Worm (Caenorhabditis elegans) whole organism, L3 larva: ENCODE data around the gene rpt-2.
A peak's percentile ranks its signal among the peaks of the same experiment; 100 is the strongest.

Source experiments
- aly-2 ChIP-seq: fragments of 150-350 bp; optimal IDR thresholded peaks from 2 replicates; lab custom pipeline; 2014; ENCODE audit warnings: missing biosample characterization, missing genetic modification characterization
- ama-1 ChIP-seq: fragments of 150-350 bp; optimal IDR thresholded peaks from 2 replicates; lab custom pipeline; 2018
- ceh-16 ChIP-seq: sonication (generic microtip); optimal IDR thresholded peaks from 2 replicates; lab custom pipeline; 2017; ENCODE audit warnings: missing biosample characterization, missing genetic modification characterization
- ceh-28 ChIP-seq: fragments of 150-350 bp; optimal IDR thresholded peaks from 2 replicates; lab custom pipeline; 2014; ENCODE audit warnings: missing biosample characterization, missing genetic modification reagents, missing genetic modification characterization
- egl-27 ChIP-seq: sonication (generic microtip); optimal IDR thresholded peaks from 4 replicates; lab custom pipeline; 2017; ENCODE audit warnings: missing biosample characterization, missing genetic modification reagents, missing genetic modification characterization
- egl-5 ChIP-seq: fragments of 150-350 bp; optimal IDR thresholded peaks from 2 replicates; lab custom pipeline; 2017; ENCODE audit warnings: missing biosample characterization, missing genetic modification reagents, missing genetic modification characterization, inconsistent platforms
- elt-1 ChIP-seq: fragments of 150-350 bp; optimal IDR thresholded peaks from 2 replicates; lab custom pipeline; 2014; ENCODE audit warnings: missing biosample characterization, missing genetic modification characterization
- elt-2 ChIP-seq: sonication (generic microtip); optimal IDR thresholded peaks from 2 replicates; lab custom pipeline; 2016; ENCODE audit warnings: missing genetic modification reagents, mild to moderate bottlenecking, missing genetic modification characterization, missing compliant biosample characterization
- elt-3 ChIP-seq, 3 experiments: fragments of 150-350 bp in 1 of 3; sonication (generic microtip) in 2 of 3; optimal IDR thresholded peaks; 2 replicates in 2 of 3; 4 replicates in 1 of 3; lab custom pipeline; 2014 to 2017; ENCODE audit warnings: missing biosample characterization in 3 of 3, missing genetic modification characterization in 3 of 3
- fkh-10 ChIP-seq: sonication (generic microtip); optimal IDR thresholded peaks from 2 replicates; lab custom pipeline; 2017; ENCODE audit warnings: missing biosample characterization, missing genetic modification reagents, missing genetic modification characterization
- hmg-11 ChIP-seq: sonication (generic microtip); optimal IDR thresholded peaks from 2 replicates; lab custom pipeline; 2016; ENCODE audit warnings: missing genetic modification characterization, missing compliant biosample characterization
- lin-15B ChIP-seq: fragments of 150-350 bp; optimal IDR thresholded peaks from 2 replicates; lab custom pipeline; 2014; ENCODE audit warnings: missing biosample characterization, missing genetic modification characterization
- lin-39 ChIP-seq: fragments of 150-350 bp; optimal IDR thresholded peaks from 2 replicates; lab custom pipeline; 2018; ENCODE audit warnings: missing biosample characterization, missing genetic modification reagents, missing genetic modification characterization
- lsy-12 ChIP-seq: sonication (generic microtip); optimal IDR thresholded peaks from 2 replicates; lab custom pipeline; 2016; ENCODE audit warnings: mild to moderate bottlenecking, missing genetic modification characterization, missing compliant biosample characterization
- mdl-1 ChIP-seq: fragments of 150-350 bp; optimal IDR thresholded peaks from 2 replicates; lab custom pipeline; 2014; ENCODE audit warnings: missing biosample characterization, missing genetic modification characterization
- mml-1 ChIP-seq: fragments of 150-350 bp; sonication (generic microtip); optimal IDR thresholded peaks from 3 replicates; lab custom pipeline; 2014; ENCODE audit warnings: missing biosample characterization, missing genetic modification characterization
- nfya-1 ChIP-seq: sonication (generic microtip); optimal IDR thresholded peaks from 2 replicates; lab custom pipeline; 2017; ENCODE audit warnings: missing genetic modification characterization, mild to moderate bottlenecking, missing compliant biosample characterization, antibody characterized with exemption, moderate library complexity; ENCODE audit not compliant: insufficient read depth
- nhr-11 ChIP-seq: fragments of 150-350 bp; optimal IDR thresholded peaks from 2 replicates; lab custom pipeline; 2014; ENCODE audit warnings: missing biosample characterization, missing genetic modification characterization
- nhr-25 ChIP-seq: sonication (generic microtip); optimal IDR thresholded peaks from 2 replicates; lab custom pipeline; 2017; ENCODE audit warnings: missing biosample characterization, missing genetic modification characterization
- nhr-28 ChIP-seq: fragments of 150-350 bp; optimal IDR thresholded peaks from 2 replicates; lab custom pipeline; 2014; ENCODE audit warnings: missing biosample characterization, missing genetic modification characterization
- nhr-43 ChIP-seq: sonication (generic microtip); optimal IDR thresholded peaks from 2 replicates; lab custom pipeline; 2016; ENCODE audit warnings: mild to moderate bottlenecking, missing genetic modification characterization, missing compliant biosample characterization; ENCODE audit not compliant: poor library complexity, severe bottlenecking
- nhr-67 ChIP-seq: fragments of 150-350 bp; optimal IDR thresholded peaks from 2 replicates; lab custom pipeline; 2014; ENCODE audit warnings: missing biosample characterization, missing genetic modification characterization
- nhr-76 ChIP-seq: fragments of 150-350 bp; sonication (generic microtip); optimal IDR thresholded peaks from 5 replicates; lab custom pipeline; 2014; ENCODE audit warnings: missing biosample characterization, missing genetic modification characterization
- pha-4 ChIP-seq: fragments of 150-350 bp; optimal IDR thresholded peaks from 2 replicates; lab custom pipeline; 2014; ENCODE audit warnings: missing biosample characterization, missing genetic modification reagents, missing genetic modification characterization
- pqm-1 ChIP-seq: fragments of 150-350 bp; optimal IDR thresholded peaks from 2 replicates; lab custom pipeline; 2017; ENCODE audit warnings: missing biosample characterization, missing genetic modification characterization, inconsistent platforms
- snpc-4 ChIP-seq: fragments of 150-350 bp; optimal IDR thresholded peaks from 2 replicates; lab custom pipeline; 2014; ENCODE audit warnings: missing biosample characterization, missing genetic modification characterization
- tbx-2 ChIP-seq: sonication (generic microtip); optimal IDR thresholded peaks from 2 replicates; lab custom pipeline; 2016; ENCODE audit warnings: mild to moderate bottlenecking, missing genetic modification characterization, missing compliant biosample characterization
- ztf-11 ChIP-seq: fragments of 150-350 bp; optimal IDR thresholded peaks from 2 replicates; lab custom pipeline; 2014; ENCODE audit warnings: missing biosample characterization, missing genetic modification characterization
- ztf-4 ChIP-seq: fragments of 150-350 bp; optimal IDR thresholded peaks from 2 replicates; lab custom pipeline; 2014; ENCODE audit warnings: missing biosample characterization, missing genetic modification characterization

rpt-2 gene

ce11 chrV:6051159-6051558 is 33.7 kb upstream of the rpt-2 start, which contains the start of gene jamp-1:
jamp-1 (minus strand) TSS chrV:6051259.
- TF ChIP-seq nfya-1 (tag; lab: Kevin White, UChicago), result no peak
- TF ChIP-seq aly-2 (tag; lab: Kevin White, UChicago), result no peak
- TF ChIP-seq nhr-28 (tag; lab: Kevin White, UChicago), result no peak
- TF ChIP-seq nhr-11 (tag; lab: Kevin White, UChicago), result no peak
- TF ChIP-seq nhr-67, result no peak
- TF ChIP-seq lin-15B (tag; lab: Kevin White, UChicago), result no peak
- TF ChIP-seq mdl-1, result no peak
- no peak for TF ChIP-seq tbx-2
- no peak for TF ChIP-seq ztf-11 (tag; lab: Kevin White, UChicago)
- no peak for TF ChIP-seq egl-5
- no peak for TF ChIP-seq nhr-76 (tag; lab: Kevin White, UChicago)
- TF ChIP-seq ztf-4, result no peak
- TF ChIP-seq nhr-43 (tag; lab: Kevin White, UChicago), result no peak
- TF ChIP-seq, all 47 proteins: peak for 0

ce11 chrV:6047818-6048217 is 30.3 kb upstream of the rpt-2 start, which contains the start of gene pgap-3:
pgap-3 (minus strand) TSS chrV:6047918.
- TF ChIP-seq fkh-10 (GFP tag; lab: Kevin White, UChicago), result no peak
- no peak for TF ChIP-seq elt-1
- no peak for TF ChIP-seq hmg-11 (tag; lab: Kevin White, UChicago)
- no peak for TF ChIP-seq pqm-1 (tag; lab: Kevin White, UChicago)
- no peak for TF ChIP-seq ztf-11 (tag; lab: Kevin White, UChicago)
- no peak for TF ChIP-seq ceh-16 (tag; lab: Kevin White, UChicago)
- TF ChIP-seq lsy-12 (tag; lab: Kevin White, UChicago), result no peak
- no peak for TF ChIP-seq mml-1
- no peak for TF ChIP-seq egl-27 (tag; lab: Kevin White, UChicago)
- no peak for TF ChIP-seq elt-3 (tag; optimal IDR thresholded peaks at IDR 0.05; lab: Kevin White, UChicago)
- no peak for TF ChIP-seq aly-2 (tag; lab: Kevin White, UChicago)
- TF ChIP-seq tbx-2, result no peak

DNA sequence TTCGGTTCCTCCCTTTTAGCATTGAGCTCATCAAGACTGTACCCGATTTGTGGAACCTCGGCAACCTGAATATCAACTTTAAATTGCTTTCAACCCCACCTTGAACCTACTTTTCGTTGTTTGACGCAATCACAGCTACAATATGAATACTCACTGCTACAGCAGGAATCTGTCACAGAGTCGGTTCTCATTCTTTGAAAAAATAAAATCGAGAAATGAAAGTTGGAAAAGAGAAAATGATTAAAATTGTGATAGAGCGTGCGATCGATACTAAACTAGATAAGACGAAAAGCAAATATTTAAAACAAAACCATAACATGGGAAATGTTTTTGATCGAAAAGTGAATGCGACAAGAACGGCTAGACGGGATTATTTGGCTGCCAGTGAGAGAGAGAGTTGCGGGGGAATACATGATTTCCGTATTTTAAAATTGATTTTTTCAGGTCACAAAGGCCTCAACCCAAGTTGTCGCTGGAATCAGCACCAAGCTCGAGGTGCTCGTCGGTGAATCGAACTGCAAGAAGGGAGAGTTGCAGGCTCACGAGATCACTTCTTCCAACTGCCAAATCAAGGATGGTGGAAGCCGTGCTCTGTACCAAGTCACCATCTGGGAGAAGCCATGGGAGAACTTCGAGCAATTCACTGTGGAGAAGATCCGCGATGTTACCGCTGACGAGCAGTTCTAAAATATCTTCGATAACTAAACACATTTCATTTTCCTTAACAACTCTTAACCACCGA is 27.6 kb upstream of the rpt-2 start, which contains the start of gene R01B10.3:
TSS of gene R01B10.3 (minus strand) at position 277 of the 742 bp plus-strand sequence.
- peak; percentile 26 for TF ChIP-seq pha-4 (tag; lab: Kevin White, UChicago)
- no peak for TF ChIP-seq mml-1

ce11 chrV:6044448-6044847 is 27.0 kb upstream of the rpt-2 start:
- TF ChIP-seq pqm-1 (tag; lab: Kevin White, UChicago) (no peak), elt-2 (tag; lab: Kevin White, UChicago) (peak; percentile 38)

DNA sequence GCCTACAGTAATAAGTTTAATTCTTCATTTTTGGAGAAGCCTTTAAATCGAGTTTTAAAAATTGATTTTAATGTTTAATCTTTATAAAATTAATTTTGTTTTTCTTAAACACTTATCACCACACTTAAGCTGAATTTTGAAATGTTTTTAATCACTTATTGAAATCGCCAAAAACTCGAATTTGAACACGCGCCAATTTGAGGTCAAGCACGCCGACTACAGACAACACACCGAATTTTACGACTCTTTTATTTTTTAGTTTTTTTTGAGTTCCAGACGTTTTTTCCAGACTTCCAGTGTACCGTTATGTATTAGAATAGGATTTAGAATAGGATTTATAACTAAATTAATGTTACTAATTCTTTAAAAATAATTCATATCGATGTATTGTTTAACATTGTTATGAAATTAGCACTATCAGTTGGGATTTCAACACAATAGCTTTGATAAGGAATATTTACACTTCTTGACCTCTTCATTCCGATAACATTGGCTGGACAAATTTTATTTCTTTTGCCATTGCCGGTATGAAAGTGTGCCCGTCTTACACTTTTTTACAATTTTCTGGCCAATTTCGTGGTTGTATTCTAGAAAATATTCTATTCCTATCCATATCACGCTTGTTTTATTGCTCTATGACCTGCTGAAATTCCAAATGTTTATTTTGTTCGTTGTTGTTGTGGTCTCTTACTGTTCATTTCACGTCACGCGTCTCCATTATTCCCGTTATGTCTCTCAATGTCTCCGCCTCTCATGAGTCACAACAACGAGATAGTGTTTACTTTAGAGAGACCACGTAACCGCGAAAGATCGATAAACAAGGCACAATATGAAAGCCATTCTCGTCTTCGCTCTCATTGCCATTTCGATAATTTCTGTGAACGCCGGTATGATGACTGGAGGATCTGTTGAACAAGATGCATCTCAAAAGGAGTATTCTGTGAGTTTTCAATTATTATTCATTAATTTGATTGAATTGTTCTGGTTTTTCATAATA is 26.1 kb upstream of the rpt-2 start, which contains the start of gene cpi-2:
TSS of gene cpi-2 (plus strand) at position 788 of the 997 bp plus-strand sequence.
- TF ChIP-seq nhr-28 (tag; lab: Kevin White, UChicago), result no peak
- peak; percentile 3 for TF ChIP-seq snpc-4 (tag; lab: Kevin White, UChicago)
- TF ChIP-seq ama-1, result peak; percentile 81
- peak; percentile 58 for TF ChIP-seq nfya-1 (tag; lab: Kevin White, UChicago)
- TF ChIP-seq pha-4 (tag; lab: Kevin White, UChicago), result peak; percentile 93
- peak; percentile 88 for TF ChIP-seq ceh-28
- TF ChIP-seq nhr-11 (tag; lab: Kevin White, UChicago), result no peak
- peak; percentile 70 for TF ChIP-seq elt-2 (tag; lab: Kevin White, UChicago)
- TF ChIP-seq egl-27 (tag; lab: Kevin White, UChicago), result no peak
- TF ChIP-seq ceh-16 (tag; lab: Kevin White, UChicago), result no peak
- TF ChIP-seq nhr-25 (tag; lab: Kevin White, UChicago), result peak; percentile 7
- no peak for TF ChIP-seq lin-39 (tag; lab: Kevin White, UChicago)
- no peak for TF ChIP-seq tbx-2
- peak; percentile 51 for TF ChIP-seq hmg-11 (tag; lab: Kevin White, UChicago)
- TF ChIP-seq fkh-10 (GFP tag; lab: Kevin White, UChicago), result no peak
